Worm (Caenorhabditis elegans) whole organism, L3 larva: ENCODE data around the gene acp-6.

Experiments
- R02D3.7 ChIP-seq: fragments of 150-350 bp; optimal IDR thresholded peaks from 2 replicates; lab custom pipeline; 2014; ENCODE audit warnings: missing biosample characterization, missing genetic modification characterization
- aly-2 ChIP-seq: fragments of 150-350 bp; optimal IDR thresholded peaks from 2 replicates; lab custom pipeline; 2014; ENCODE audit warnings: missing biosample characterization, missing genetic modification characterization
- ama-1 ChIP-seq: fragments of 150-350 bp; optimal IDR thresholded peaks from 2 replicates; lab custom pipeline; 2018
- ceh-16 ChIP-seq: sonication (generic microtip); optimal IDR thresholded peaks from 2 replicates; lab custom pipeline; 2017; ENCODE audit warnings: missing biosample characterization, missing genetic modification characterization
- ceh-9 ChIP-seq: sonication (generic microtip); optimal IDR thresholded peaks from 2 replicates; lab custom pipeline; 2018; ENCODE audit warnings: missing biosample characterization, missing genetic modification characterization
- daf-12 ChIP-seq: fragments of 150-350 bp; optimal IDR thresholded peaks from 2 replicates; lab custom pipeline; 2014; ENCODE audit warnings: missing biosample characterization, missing genetic modification reagents, missing genetic modification characterization
- egl-5 ChIP-seq: fragments of 150-350 bp; optimal IDR thresholded peaks from 2 replicates; lab custom pipeline; 2017; ENCODE audit warnings: missing biosample characterization, missing genetic modification reagents, missing genetic modification characterization, inconsistent platforms
- elt-1 ChIP-seq: fragments of 150-350 bp; optimal IDR thresholded peaks from 2 replicates; lab custom pipeline; 2014; ENCODE audit warnings: missing biosample characterization, missing genetic modification characterization
- elt-2 ChIP-seq: sonication (generic microtip); optimal IDR thresholded peaks from 2 replicates; lab custom pipeline; 2016; ENCODE audit warnings: missing genetic modification reagents, mild to moderate bottlenecking, missing genetic modification characterization, missing compliant biosample characterization
- elt-3 ChIP-seq, 3 experiments: fragments of 150-350 bp in 1 of 3; sonication (generic microtip) in 2 of 3; optimal IDR thresholded peaks; 2 replicates in 2 of 3; 4 replicates in 1 of 3; lab custom pipeline; 2014 to 2017; ENCODE audit warnings: missing biosample characterization in 3 of 3, missing genetic modification characterization in 3 of 3
- fkh-10 ChIP-seq: sonication (generic microtip); optimal IDR thresholded peaks from 2 replicates; lab custom pipeline; 2017; ENCODE audit warnings: missing biosample characterization, missing genetic modification reagents, missing genetic modification characterization
- fkh-2 ChIP-seq: fragments of 150-350 bp; optimal IDR thresholded peaks from 2 replicates; lab custom pipeline; 2014; ENCODE audit warnings: missing biosample characterization, missing genetic modification reagents, missing genetic modification characterization
- fos-1 ChIP-seq: fragments of 150-350 bp; optimal IDR thresholded peaks from 2 replicates; lab custom pipeline; 2014; ENCODE audit warnings: missing biosample characterization, missing genetic modification characterization
- lin-15B ChIP-seq: fragments of 150-350 bp; optimal IDR thresholded peaks from 2 replicates; lab custom pipeline; 2014; ENCODE audit warnings: missing biosample characterization, missing genetic modification characterization
- mdl-1 ChIP-seq: fragments of 150-350 bp; optimal IDR thresholded peaks from 2 replicates; lab custom pipeline; 2014; ENCODE audit warnings: missing biosample characterization, missing genetic modification characterization
- mml-1 ChIP-seq: fragments of 150-350 bp; sonication (generic microtip); optimal IDR thresholded peaks from 3 replicates; lab custom pipeline; 2014; ENCODE audit warnings: missing biosample characterization, missing genetic modification characterization
- nfya-1 ChIP-seq: sonication (generic microtip); optimal IDR thresholded peaks from 2 replicates; lab custom pipeline; 2017; ENCODE audit warnings: missing genetic modification characterization, mild to moderate bottlenecking, missing compliant biosample characterization, antibody characterized with exemption, moderate library complexity; ENCODE audit not compliant: insufficient read depth
- nhr-11 ChIP-seq: fragments of 150-350 bp; optimal IDR thresholded peaks from 2 replicates; lab custom pipeline; 2014; ENCODE audit warnings: missing biosample characterization, missing genetic modification characterization
- nhr-12 ChIP-seq: fragments of 150-350 bp; optimal IDR thresholded peaks from 2 replicates; lab custom pipeline; 2014; ENCODE audit warnings: missing biosample characterization, missing genetic modification characterization
- nhr-23 ChIP-seq: fragments of 150-350 bp; optimal IDR thresholded peaks from 2 replicates; lab custom pipeline; 2014; ENCODE audit warnings: missing biosample characterization, missing genetic modification reagents, missing genetic modification characterization
- nhr-237 ChIP-seq: fragments of 150-350 bp; optimal IDR thresholded peaks from 2 replicates; lab custom pipeline; 2014; ENCODE audit warnings: missing biosample characterization, missing genetic modification characterization
- nhr-25 ChIP-seq: sonication (generic microtip); optimal IDR thresholded peaks from 2 replicates; lab custom pipeline; 2017; ENCODE audit warnings: missing biosample characterization, missing genetic modification characterization
- nhr-43 ChIP-seq: sonication (generic microtip); optimal IDR thresholded peaks from 2 replicates; lab custom pipeline; 2016; ENCODE audit warnings: mild to moderate bottlenecking, missing genetic modification characterization, missing compliant biosample characterization; ENCODE audit not compliant: poor library complexity, severe bottlenecking
- nhr-67 ChIP-seq: fragments of 150-350 bp; optimal IDR thresholded peaks from 2 replicates; lab custom pipeline; 2014; ENCODE audit warnings: missing biosample characterization, missing genetic modification characterization
- nhr-76 ChIP-seq: fragments of 150-350 bp; sonication (generic microtip); optimal IDR thresholded peaks from 5 replicates; lab custom pipeline; 2014; ENCODE audit warnings: missing biosample characterization, missing genetic modification characterization
- pqm-1 ChIP-seq: fragments of 150-350 bp; optimal IDR thresholded peaks from 2 replicates; lab custom pipeline; 2017; ENCODE audit warnings: missing biosample characterization, missing genetic modification characterization, inconsistent platforms
- sea-2 ChIP-seq: fragments of 150-350 bp; sonication (generic microtip); optimal IDR thresholded peaks from 4 replicates; lab custom pipeline; 2014; ENCODE audit warnings: missing biosample characterization, missing genetic modification reagents, missing genetic modification characterization
- skn-1 ChIP-seq: fragments of 150-350 bp; optimal IDR thresholded peaks from 2 replicates; lab custom pipeline; 2014; ENCODE audit warnings: missing biosample characterization, missing genetic modification characterization
- unc-39 ChIP-seq: sonication (generic microtip); optimal IDR thresholded peaks from 4 replicates; lab custom pipeline; 2017; ENCODE audit warnings: missing biosample characterization, missing genetic modification characterization
- zag-1 ChIP-seq: fragments of 150-350 bp; optimal IDR thresholded peaks from 2 replicates; lab custom pipeline; 2014; ENCODE audit warnings: missing biosample characterization, missing genetic modification characterization
- ztf-4 ChIP-seq: fragments of 150-350 bp; optimal IDR thresholded peaks from 2 replicates; lab custom pipeline; 2014; ENCODE audit warnings: missing biosample characterization, missing genetic modification characterization

acp-6 gene

DNA sequence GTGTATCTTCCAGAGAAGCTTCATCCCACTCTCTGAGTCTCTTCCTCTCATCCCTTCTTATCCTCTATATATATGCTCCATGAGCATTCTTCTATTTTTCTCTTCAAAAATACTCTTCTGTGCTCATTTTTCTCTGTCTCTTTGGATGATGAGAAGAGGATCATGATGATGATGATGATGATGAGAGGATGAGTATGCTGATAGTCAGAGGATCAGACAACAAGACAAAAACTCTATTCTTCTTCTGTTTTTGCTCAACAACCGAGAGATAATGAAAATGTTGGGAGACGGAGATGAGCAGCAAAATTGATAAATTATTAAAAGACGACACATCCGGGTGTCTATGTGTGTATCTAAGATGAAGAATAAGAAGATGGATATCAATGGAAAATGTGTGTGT, 32.6 kb downstream of the acp-6 start:
- peak; percentile 78 for TF ChIP-seq skn-1 (tag; lab: Kevin White, UChicago)
- TF ChIP-seq ama-1: no peak
- no peak for TF ChIP-seq R02D3.7 (tag; lab: Kevin White, UChicago)
- peak; percentile 73 for TF ChIP-seq nhr-11 (tag; lab: Kevin White, UChicago)
- TF ChIP-seq mdl-1 (tag; lab: Kevin White, UChicago): no peak
- TF ChIP-seq nfya-1: peak; percentile 60
- TF ChIP-seq lin-15B (tag; lab: Kevin White, UChicago): peak; percentile 27
- no peak for TF ChIP-seq nhr-23
- TF ChIP-seq egl-5 (tag; lab: Kevin White, UChicago): peak; percentile 51

DNA sequence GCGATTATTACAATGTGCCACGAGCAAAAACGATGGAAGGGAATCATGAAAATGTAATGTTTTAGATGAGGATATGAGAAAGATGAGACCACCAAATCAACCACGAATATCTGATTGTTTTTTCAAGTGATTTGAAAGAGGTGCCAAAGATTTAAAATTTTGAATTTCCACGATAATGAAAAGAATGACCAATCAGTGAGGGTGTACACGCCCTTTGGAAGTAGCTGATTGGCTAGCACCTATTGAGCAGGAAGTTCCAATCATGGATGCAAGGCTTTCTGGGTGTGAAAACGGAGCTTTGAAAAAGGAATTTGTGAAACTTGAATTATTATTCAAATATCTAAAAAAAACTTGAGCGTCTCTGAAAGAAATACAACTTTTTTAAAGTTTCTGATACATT, 34.4 kb downstream of the acp-6 start:
- peak; percentile 86 for TF ChIP-seq nfya-1
- TF ChIP-seq fkh-2 (tag; lab: Kevin White, UChicago): no peak

- no peak for TF ChIP-seq ceh-16 (tag; lab: Kevin White, UChicago)
- TF ChIP-seq zag-1 (tag; lab: Kevin White, UChicago): no peak
- TF ChIP-seq, all 47 proteins: peak for 0
These were observed 37.4 kb downstream of the acp-6 start for ce11 chrIV:6388550-6388949.

DNA sequence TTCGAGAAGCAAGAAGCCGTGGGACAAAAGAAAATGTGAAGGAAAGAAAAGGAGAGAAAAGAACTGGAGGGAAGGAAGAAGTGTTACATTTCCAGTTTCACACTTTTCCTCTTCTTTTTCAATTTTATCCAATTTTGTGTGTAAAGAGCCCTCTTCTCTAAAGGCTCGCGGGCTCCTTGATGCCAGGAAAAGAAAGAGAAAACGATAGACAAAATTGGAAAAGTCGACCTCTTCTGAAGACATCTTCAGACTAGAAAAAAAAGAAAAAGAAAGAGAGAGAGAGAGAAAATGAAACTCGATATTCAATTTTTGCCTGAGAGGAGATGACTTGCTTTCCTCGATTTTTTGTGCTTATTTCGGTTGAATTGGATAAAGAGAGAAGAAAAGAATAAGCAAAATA, 40.9 kb downstream of the acp-6 start:
- TF ChIP-seq nhr-76 (tag; lab: Kevin White, UChicago) (no peak), fkh-10 (GFP tag; lab: Kevin White, UChicago) (peak; percentile 38)

DNA sequence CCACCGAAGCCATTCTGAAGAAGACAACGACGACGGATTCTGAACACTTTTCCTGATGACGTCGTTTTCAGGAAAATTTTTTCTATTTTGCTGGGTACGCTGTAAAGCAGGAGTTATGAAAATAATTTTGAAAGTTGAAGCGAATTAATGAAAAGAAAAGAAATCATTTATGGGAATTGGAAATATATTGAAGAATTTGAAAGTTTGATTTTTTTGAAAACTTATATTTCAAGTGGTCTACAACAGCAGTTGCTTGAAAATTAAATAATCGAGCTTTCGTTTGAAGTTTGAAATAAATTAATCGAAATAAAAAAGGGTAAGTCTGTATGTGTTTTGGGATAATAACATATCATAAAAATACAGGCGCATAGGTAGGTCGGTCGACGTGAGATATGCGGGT, 42.0 kb downstream of the acp-6 start, which contains the start of gene shl-1:
TSS of gene shl-1 (minus strand) at position 101 of the 400 bp plus-strand sequence.
- TF ChIP-seq fkh-10 (GFP tag; lab: Kevin White, UChicago) (no peak), fos-1 (tag; lab: Kevin White, UChicago) (no peak), ama-1 (no peak), aly-2 (tag; lab: Kevin White, UChicago) (no peak), daf-12 (tag; lab: Kevin White, UChicago) (no peak), pqm-1 (tag; lab: Kevin White, UChicago) (no peak), nhr-43 (tag; lab: Kevin White, UChicago) (no peak)

- TF ChIP-seq sea-2 (GFP tag; lab: Kevin White, UChicago): no peak
- no peak for TF ChIP-seq elt-1 (tag; lab: Kevin White, UChicago)
- TF ChIP-seq, all 47 proteins: peak for 0
These were observed 47.5 kb downstream of the acp-6 start for ce11 chrIV:6378398-6378797.

DNA sequence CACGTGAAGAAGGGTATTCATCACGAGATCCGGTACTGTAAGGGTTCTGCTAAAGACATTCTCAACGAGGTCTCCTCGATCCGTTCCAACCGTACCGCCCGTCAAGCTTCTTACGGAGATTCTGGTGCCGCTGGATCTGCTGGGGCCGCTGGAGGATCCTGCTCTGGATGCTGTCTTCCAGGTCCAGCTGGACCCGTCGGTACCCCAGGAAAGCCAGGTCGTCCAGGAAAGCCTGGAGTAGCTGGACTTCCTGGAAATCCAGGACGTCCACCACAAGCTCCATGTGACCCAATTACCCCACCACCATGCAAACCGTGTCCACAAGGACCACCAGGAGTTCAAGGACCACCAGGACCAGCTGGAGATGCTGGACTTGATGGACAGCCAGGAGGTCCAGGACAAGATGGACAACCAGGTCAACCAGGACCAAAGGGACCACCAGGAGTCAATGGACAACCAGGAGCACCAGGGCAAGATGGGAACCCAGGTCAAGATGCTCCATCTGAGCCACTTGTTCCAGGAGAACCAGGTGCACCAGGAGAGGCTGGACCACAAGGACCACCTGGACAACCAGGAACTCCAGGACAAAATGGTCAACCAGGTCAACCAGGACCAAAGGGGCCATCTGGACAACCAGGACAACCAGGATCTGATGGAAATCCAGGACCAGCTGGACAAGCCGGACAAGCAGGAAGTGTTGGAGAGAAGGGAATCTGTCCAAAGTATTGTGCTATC, 48.4 kb downstream of the acp-6 start:
- TF ChIP-seq nhr-237 (tag; lab: Kevin White, UChicago) (no peak), ztf-4 (tag; lab: Kevin White, UChicago) (no peak), elt-3 (tag; optimal IDR thresholded peaks at IDR 0.05; lab: Kevin White, UChicago) (no peak), unc-39 (no peak), fkh-2 (tag; lab: Kevin White, UChicago) (no peak), elt-2 (tag; lab: Kevin White, UChicago) (no peak), R02D3.7 (tag; lab: Kevin White, UChicago) (no peak), nhr-25 (no peak), nhr-67 (tag; lab: Kevin White, UChicago) (no peak), nhr-43 (tag; lab: Kevin White, UChicago) (no peak), skn-1 (tag; lab: Kevin White, UChicago) (no peak), nhr-12 (tag; lab: Kevin White, UChicago) (no peak), fos-1 (tag; lab: Kevin White, UChicago) (no peak), ceh-9 (no peak), daf-12 (tag; lab: Kevin White, UChicago) (no peak), mml-1 (no peak), nhr-76 (tag; lab: Kevin White, UChicago) (no peak), aly-2 (tag; lab: Kevin White, UChicago) (no peak)
